Worm (Caenorhabditis elegans): ENCODE data around the gene npr-39.

DNA sequence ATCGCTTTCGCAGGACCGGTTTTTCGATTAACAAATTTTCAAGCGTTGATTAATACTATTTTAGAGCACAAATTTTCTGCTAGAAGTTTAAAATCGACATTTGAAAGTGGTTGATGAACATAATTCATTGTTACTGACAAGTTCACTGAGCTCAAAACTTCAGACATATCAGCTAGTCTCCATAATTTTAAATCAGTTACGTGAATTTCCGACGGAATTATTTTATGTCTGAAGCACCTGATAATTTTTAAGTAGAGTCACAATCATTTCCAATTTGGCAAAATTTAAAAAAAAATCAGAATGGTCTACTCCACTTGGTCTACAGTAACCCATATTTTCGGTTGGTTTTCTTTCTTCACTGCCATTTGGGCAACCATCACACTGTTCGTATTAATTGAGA, 15.0 kb upstream of the npr-39 start, which contains the start of gene str-118:
- TF ChIP-seq him-1 (tag; optimal IDR thresholded peaks at IDR 0.05) (no peak), dao-5 (tag; optimal IDR thresholded peaks at IDR 0.05) (no peak)
